Fruit fly (Drosophila melanogaster) whole organism, embryonic: ENCODE data around the gene CG16824.
A peak's percentile ranks its signal among the peaks of the same experiment; 100 is the strongest.

Experiments
- Adf1 ChIP-seq: fragments of 200-800 bp; sonication (Bioruptor generic); IDR thresholded peaks from 2 replicates; pipeline ENCODE4 v1.3.6; 2022; ENCODE audit warnings: missing biosample characterization, missing genetic modification characterization
- CG10654 ChIP-seq: fragments of 200-800 bp; sonication (Bioruptor generic); optimal IDR thresholded peaks from 2 replicates; lab custom pipeline; 2016; ENCODE audit warnings: missing biosample characterization, missing genetic modification characterization
- CG10959 ChIP-seq: fragments of 200-800 bp; sonication (Bioruptor generic); IDR thresholded peaks from 2 replicates; pipeline ENCODE4 v1.3.6; 2022; ENCODE audit warnings: missing biosample characterization, missing genetic modification characterization
- CG11093 ChIP-seq: fragments of 200-800 bp; sonication (Bioruptor generic); IDR thresholded peaks from 3 replicates; pipeline ENCODE4 v1.3.6; 2022; ENCODE audit warnings: missing biosample characterization, missing genetic modification characterization
- CG11504 ChIP-seq: fragments of 200-800 bp; sonication (Bioruptor generic); optimal IDR thresholded peaks from 3 replicates; lab custom pipeline; 2019; ENCODE audit warnings: missing biosample characterization, mild to moderate bottlenecking, missing genetic modification characterization, moderate library complexity
- CG12236 ChIP-seq: fragments of 200-800 bp; sonication (Bioruptor generic); optimal IDR thresholded peaks from 2 replicates; lab custom pipeline; 2016; ENCODE audit warnings: missing biosample characterization, missing genetic modification characterization
- CG14441 ChIP-seq: fragments of 200-800 bp; sonication (Bioruptor generic); IDR thresholded peaks from 2 replicates; pipeline ENCODE4 v1.3.6; 2022; ENCODE audit warnings: missing biosample characterization, missing genetic modification characterization
- CG16815 ChIP-seq: fragments of 200-800 bp; sonication (Bioruptor generic); optimal IDR thresholded peaks from 3 replicates; lab custom pipeline; 2017; ENCODE audit warnings: missing biosample characterization, mild to moderate bottlenecking, missing genetic modification characterization
- CG17612 ChIP-seq: fragments of 200-800 bp; sonication (Bioruptor generic); IDR thresholded peaks from 2 replicates; pipeline ENCODE4 v1.3.6; 2022; ENCODE audit warnings: missing biosample characterization, missing genetic modification characterization
- CG17802 ChIP-seq: fragments of 200-800 bp; sonication (Bioruptor generic); optimal IDR thresholded peaks from 2 replicates; lab custom pipeline; 2018; ENCODE audit warnings: missing biosample characterization, mild to moderate bottlenecking, missing genetic modification characterization, moderate library complexity
- CG2889 ChIP-seq: fragments of 200-800 bp; sonication (Bioruptor generic); IDR thresholded peaks from 3 replicates; pipeline ENCODE4 v1.3.6; 2022; ENCODE audit warnings: missing biosample characterization, missing genetic modification characterization
- CG31224 ChIP-seq: fragments of 200-800 bp; sonication (Bioruptor generic); IDR thresholded peaks from 2 replicates; pipeline ENCODE4 v1.3.6; 2022; ENCODE audit warnings: missing biosample characterization, missing genetic modification characterization
- CG33557 ChIP-seq: fragments of 200-800 bp; sonication (Bioruptor generic); optimal IDR thresholded peaks from 2 replicates; lab custom pipeline; 2019; ENCODE audit warnings: missing biosample characterization, mild to moderate bottlenecking, missing genetic modification characterization, moderate library complexity
- CG34376 ChIP-seq: fragments of 200-800 bp; sonication (Bioruptor generic); optimal IDR thresholded peaks from 2 replicates; lab custom pipeline; 2018; ENCODE audit warnings: missing biosample characterization, mild to moderate bottlenecking, missing genetic modification characterization
- CG4360 ChIP-seq: fragments of 200-800 bp; sonication (Bioruptor generic); IDR thresholded peaks from 2 replicates; pipeline ENCODE4 v1.3.6; 2022; ENCODE audit warnings: missing biosample characterization, missing genetic modification characterization
- CG4404 ChIP-seq: fragments of 200-800 bp; sonication (Bioruptor generic); IDR thresholded peaks from 2 replicates; pipeline ENCODE4 v1.3.6; 2022; ENCODE audit warnings: missing biosample characterization, missing genetic modification characterization
- CG5953 ChIP-seq: fragments of 200-800 bp; sonication (Bioruptor generic); IDR thresholded peaks from 2 replicates; pipeline ENCODE4 v1.3.6; 2022; ENCODE audit warnings: missing biosample characterization, missing genetic modification characterization
- CG6254 ChIP-seq: fragments of 200-800 bp; sonication (Bioruptor generic); optimal IDR thresholded peaks from 3 replicates; lab custom pipeline; 2017; ENCODE audit warnings: mild to moderate bottlenecking, missing biosample characterization, missing genetic modification reagents, missing genetic modification characterization
- CG6689 ChIP-seq: fragments of 200-800 bp; sonication (Bioruptor generic); IDR thresholded peaks from 2 replicates; pipeline ENCODE4 v1.3.6; 2022; ENCODE audit warnings: missing biosample characterization, missing genetic modification characterization
- CG6765 ChIP-seq: fragments of 200-800 bp; sonication (Bioruptor generic); optimal IDR thresholded peaks from 3 replicates; lab custom pipeline; 2017; ENCODE audit warnings: missing biosample characterization, mild to moderate bottlenecking, missing genetic modification characterization
- CG7745 ChIP-seq: fragments of 200-800 bp; sonication (Bioruptor generic); optimal IDR thresholded peaks from 2 replicates; lab custom pipeline; 2018; ENCODE audit warnings: missing biosample characterization, mild to moderate bottlenecking, missing genetic modification characterization, moderate library complexity
- CG8089 ChIP-seq: fragments of 200-800 bp; sonication (Bioruptor generic); optimal IDR thresholded peaks from 3 replicates; lab custom pipeline; 2016; ENCODE audit warnings: missing biosample characterization, missing genetic modification characterization
- Dbx ChIP-seq: fragments of 200-800 bp; sonication (Bioruptor generic); IDR thresholded peaks from 3 replicates; pipeline ENCODE4 v1.3.6; 2022; ENCODE audit warnings: missing biosample characterization, missing genetic modification characterization
- Doc3 ChIP-seq: fragments of 200-800 bp; sonication (Bioruptor generic); IDR thresholded peaks from 3 replicates; pipeline ENCODE4 v1.3.6; 2022; ENCODE audit warnings: missing biosample characterization, missing genetic modification characterization; ENCODE audit not compliant: partially characterized antibody
- Eip74EF ChIP-seq, 2 experiments: fragments of 200-800 bp in 1 of 2; fragments of >200 bp in 1 of 2; sonication (Bioruptor generic) in 1 of 2; optimal IDR thresholded peaks; 2 replicates each; lab custom pipeline; 2017 to 2019; ENCODE audit warnings: missing biosample characterization in 2 of 2, missing genetic modification characterization in 2 of 2, mild to moderate bottlenecking in 1 of 2, moderate library complexity in 1 of 2
- Elba2 ChIP-seq: fragments of 200-800 bp; sonication (Bioruptor generic); optimal IDR thresholded peaks from 3 replicates; lab custom pipeline; 2016; ENCODE audit warnings: missing biosample characterization, missing genetic modification characterization
- Ets97D ChIP-seq: fragments of 200-800 bp; sonication (Bioruptor generic); optimal IDR thresholded peaks from 3 replicates; lab custom pipeline; 2016; ENCODE audit warnings: missing biosample characterization, missing genetic modification characterization
- H15 ChIP-seq: fragments of 200-800 bp; sonication (Bioruptor generic); IDR thresholded peaks from 3 replicates; pipeline ENCODE4 v1.3.6; 2022; ENCODE audit warnings: missing biosample characterization, missing genetic modification characterization
- HLH4C ChIP-seq: fragments of 200-800 bp; sonication (Bioruptor generic); IDR thresholded peaks from 3 replicates; pipeline ENCODE4 v1.3.6; 2022; ENCODE audit warnings: missing biosample characterization, missing genetic modification characterization; ENCODE audit not compliant: partially characterized antibody
- Hr3 ChIP-seq: fragments of 200-800 bp; sonication (Bioruptor generic); optimal IDR thresholded peaks from 3 replicates; lab custom pipeline; 2016; ENCODE audit warnings: missing biosample characterization, missing genetic modification characterization
- Lim3 ChIP-seq: fragments of 200-800 bp; sonication (Bioruptor generic); IDR thresholded peaks from 2 replicates; pipeline ENCODE4 v1.3.6; 2022; ENCODE audit warnings: missing biosample characterization, missing genetic modification characterization
- Neu2 ChIP-seq: fragments of 200-800 bp; sonication (Bioruptor generic); optimal IDR thresholded peaks from 3 replicates; lab custom pipeline; 2016; ENCODE audit warnings: missing biosample characterization, missing genetic modification characterization, borderline replicate concordance
- NfI ChIP-seq: fragments of 200-800 bp; sonication (Bioruptor generic); optimal IDR thresholded peaks from 3 replicates; lab custom pipeline; 2018; ENCODE audit warnings: missing biosample characterization, mild to moderate bottlenecking, missing genetic modification characterization, moderate library complexity
- Oaz ChIP-seq: fragments of 200-800 bp; sonication (Bioruptor generic); IDR thresholded peaks from 2 replicates; pipeline ENCODE4 v1.3.6; 2022; ENCODE audit warnings: missing biosample characterization, missing genetic modification characterization
- Scr ChIP-seq: fragments of 200-800 bp; sonication (Bioruptor generic); IDR thresholded peaks from 2 replicates; pipeline ENCODE4 v1.3.6; 2022; ENCODE audit warnings: missing biosample characterization, missing genetic modification characterization; ENCODE audit not compliant: partially characterized antibody
- Six4 ChIP-seq: fragments of 200-800 bp; sonication (Bioruptor generic); optimal IDR thresholded peaks from 2 replicates; lab custom pipeline; 2016; ENCODE audit warnings: missing biosample characterization, missing genetic modification characterization
- Taf1 ChIP-seq: fragments of 200-800 bp; sonication (Bioruptor generic); IDR thresholded peaks from 2 replicates; pipeline ENCODE4 v1.3.6; 2022; ENCODE audit warnings: missing biosample characterization, missing genetic modification characterization
- abd-A ChIP-seq: fragments of 200-800 bp; sonication (Bioruptor generic); optimal IDR thresholded peaks from 3 replicates; lab custom pipeline; 2019; ENCODE audit warnings: missing biosample characterization, mild to moderate bottlenecking, missing genetic modification characterization, moderate library complexity
- bab2 ChIP-seq: fragments of 200-800 bp; sonication (Bioruptor generic); optimal IDR thresholded peaks from 2 replicates; lab custom pipeline; 2016; ENCODE audit warnings: missing biosample characterization, missing genetic modification characterization
- cwo ChIP-seq: fragments of 200-800 bp; sonication (Bioruptor generic); optimal IDR thresholded peaks from 3 replicates; lab custom pipeline; 2017; ENCODE audit warnings: missing biosample characterization, missing genetic modification characterization, mild to moderate bottlenecking, moderate library complexity, missing genetic modification reagents
- dati ChIP-seq: fragments of 200-800 bp; sonication (Bioruptor generic); IDR thresholded peaks from 2 replicates; pipeline ENCODE4 v1.3.6; 2022; ENCODE audit warnings: missing biosample characterization, missing genetic modification characterization
- emc ChIP-seq: fragments of 200-800 bp; sonication (Bioruptor generic); optimal IDR thresholded peaks from 2 replicates; lab custom pipeline; 2016; ENCODE audit warnings: missing biosample characterization, missing genetic modification characterization
- fu2 ChIP-seq: fragments of 200-800 bp; sonication (Bioruptor generic); optimal IDR thresholded peaks from 2 replicates; lab custom pipeline; 2016; ENCODE audit warnings: missing biosample characterization, missing genetic modification characterization
- grau ChIP-seq: fragments of 200-800 bp; optimal IDR thresholded peaks from 3 replicates; lab custom pipeline; 2019; ENCODE audit warnings: missing biosample characterization, mild to moderate bottlenecking, missing genetic modification characterization, moderate library complexity
- hbn ChIP-seq: fragments of 200-800 bp; sonication (Bioruptor generic); IDR thresholded peaks from 2 replicates; pipeline ENCODE4 v1.3.6; 2022; ENCODE audit warnings: missing biosample characterization, missing genetic modification characterization; ENCODE audit not compliant: partially characterized antibody
- kni ChIP-seq: fragments of 200-800 bp; sonication (Bioruptor generic); optimal IDR thresholded peaks from 3 replicates; lab custom pipeline; 2017; ENCODE audit warnings: mild to moderate bottlenecking, missing biosample characterization, missing genetic modification reagents, missing genetic modification characterization
- lilli ChIP-seq: fragments of 200-800 bp; sonication (Bioruptor generic); optimal IDR thresholded peaks from 3 replicates; lab custom pipeline; 2016; ENCODE audit warnings: missing biosample characterization, missing genetic modification characterization
- pho ChIP-seq: fragments of 200-800 bp; sonication (Bioruptor generic); optimal IDR thresholded peaks from 2 replicates; lab custom pipeline; 2016; ENCODE audit warnings: missing biosample characterization, missing genetic modification characterization
- pita ChIP-seq: fragments of 200-800 bp; sonication (Bioruptor generic); optimal IDR thresholded peaks from 2 replicates; lab custom pipeline; 2017; ENCODE audit warnings: missing biosample characterization, mild to moderate bottlenecking, missing genetic modification characterization
- unc-4 ChIP-seq: fragments of 200-800 bp; sonication (Bioruptor generic); IDR thresholded peaks from 2 replicates; pipeline ENCODE4 v1.3.6; 2022; ENCODE audit warnings: missing biosample characterization, missing genetic modification characterization; ENCODE audit not compliant: partially characterized antibody
- unpg ChIP-seq: fragments of 200-800 bp; sonication (Bioruptor generic); optimal IDR thresholded peaks from 3 replicates; lab custom pipeline; 2018; ENCODE audit warnings: missing biosample characterization, mild to moderate bottlenecking, missing genetic modification characterization, moderate library complexity

Gene CG16824

dm6 chr2L:13286456-13286855 lies 6.4 kb upstream of the CG16824 start, which contains the start of the genes Drep4 and Uvrag (continued):
- TF ChIP-seq Neu2 (GFP tag; lab: Kevin White, UChicago) (no peak), H15 (GFP tag; lab: Robert Waterston, UW) (peak; percentile 43; the same call in 1 of the 3 replicates), CG10959 (GFP tag; lab: Robert Waterston, UW) (no peak), Six4 (GFP tag; lab: Kevin White, UChicago) (peak; percentile 17), Scr (GFP tag; lab: Robert Waterston, UW) (no peak; the same call in 1 of the 2 replicates), Adf1 (GFP tag; lab: Robert Waterston, UW) (no peak; the same call in 1 of the 2 replicates), Dbx (GFP tag; lab: Robert Waterston, UW) (peak; percentile 75), CG34376 (GFP tag; lab: Kevin White, UChicago) (no peak), Lim3 (no peak), abd-A (tag; lab: Kevin White, UChicago) (no peak), Taf1 (GFP tag; lab: Robert Waterston, UW) (no peak), grau (tag; lab: Kevin White, UChicago) (peak; percentile 80), Hr3 (GFP tag; lab: Kevin White, UChicago) (peak; percentile 78), Eip74EF (GFP tag; optimal IDR thresholded peaks at IDR 0.05; lab: Kevin White, UChicago) (no peak), CG6254 (GFP tag; lab: Kevin White, UChicago) (no peak), CG6689 (GFP tag; lab: Robert Waterston, UW) (peak; percentile 31; the same call in 1 of the 2 replicates), unpg (GFP tag; lab: Kevin White, UChicago) (no peak), CG2889 (GFP tag; lab: Robert Waterston, UW) (no peak), CG4360 (GFP tag; lab: Robert Waterston, UW) (no peak), Ets97D (GFP tag; lab: Kevin White, UChicago) (peak; percentile 7), CG16815 (GFP tag; lab: Kevin White, UChicago) (peak; percentile 43), CG31224 (GFP tag; lab: Robert Waterston, UW) (no peak), CG10654 (GFP tag; lab: Kevin White, UChicago) (peak; percentile 30), CG12236 (GFP tag; lab: Kevin White, UChicago) (no peak), Elba2 (no peak), pho (peak; percentile 1), CG5953 (GFP tag; lab: Robert Waterston, UW) (no peak), CG14441 (GFP tag; lab: Robert Waterston, UW) (no peak; the same call in 1 of the 2 replicates), CG11504 (tag; lab: Kevin White, UChicago) (no peak), CG8089 (GFP tag; lab: Kevin White, UChicago) (no peak), CG17802 (no peak), CG17612 (GFP tag; lab: Robert Waterston, UW) (no peak), CG6765 (peak; percentile 35), pita (GFP tag; lab: Kevin White, UChicago) (no peak), lilli (peak; percentile 50), HLH4C (GFP tag; lab: Robert Waterston, UW) (no peak), unc-4 (no peak), bab2 (GFP tag; lab: Kevin White, UChicago) (peak; percentile 32), CG4404 (peak; percentile 32; the same call in 1 of the 2 replicates), NfI (GFP tag; lab: Kevin White, UChicago) (peak; percentile 73), Oaz (GFP tag; lab: Robert Waterston, UW) (no peak), fu2 (no peak), hbn (GFP tag; lab: Robert Waterston, UW) (no peak), cwo (GFP tag; lab: Kevin White, UChicago) (no peak), dati (GFP tag; lab: Robert Waterston, UW) (no peak), CG11093 (GFP tag; lab: Robert Waterston, UW) (0 out of 3 replicates have a peak, but pooled peaks have one; percentile 37), emc (no peak), kni (GFP tag; lab: Kevin White, UChicago) (no peak), Doc3 (GFP tag; lab: Robert Waterston, UW) (no peak), CG7745 (tag; lab: Kevin White, UChicago) (no peak), CG33557 (GFP tag; lab: Kevin White, UChicago) (peak; percentile 59)
